Fruit fly (Drosophila melanogaster) whole organism, embryonic: Measurements from ENCODE around the gene CG14221.
A peak's percentile ranks its signal among the peaks of the same experiment; 100 is the strongest.

ENCODE experiments used
- Antp ChIP-seq: fragments of 200-800 bp; sonication (Bioruptor generic); optimal IDR thresholded peaks from 3 replicates; lab custom pipeline; 2016; ENCODE audit warnings: missing biosample characterization, missing genetic modification characterization
- Awh ChIP-seq: fragments of 200-800 bp; sonication (Bioruptor generic); IDR thresholded peaks from 2 replicates; pipeline ENCODE4, ENCODE4 v1.3.6; 2022; ENCODE audit warnings: missing biosample characterization, missing genetic modification characterization
- CG10321 ChIP-seq: fragments of 200-800 bp; sonication (Bioruptor generic); IDR thresholded peaks from 2 replicates; pipeline ENCODE4 v1.3.6; 2022; ENCODE audit warnings: missing biosample characterization, missing genetic modification characterization
- CG14014 ChIP-seq: fragments of 200-800 bp; sonication (Bioruptor generic); IDR thresholded peaks from 2 replicates; pipeline ENCODE4 v1.3.6; 2022; ENCODE audit warnings: missing biosample characterization, missing genetic modification characterization
- CG14965 ChIP-seq: fragments of 200-800 bp; sonication (Bioruptor generic); optimal IDR thresholded peaks from 2 replicates; lab custom pipeline; 2016; ENCODE audit warnings: missing biosample characterization, missing genetic modification characterization, borderline replicate concordance
- CG1832 ChIP-seq: fragments of 200-800 bp; sonication (Bioruptor generic); optimal IDR thresholded peaks from 2 replicates; lab custom pipeline; 2017; ENCODE audit warnings: missing biosample characterization, mild to moderate bottlenecking, missing genetic modification characterization, inconsistent platforms
- CG2116 ChIP-seq: fragments of 200-800 bp; sonication (Bioruptor generic); optimal IDR thresholded peaks from 3 replicates; lab custom pipeline; 2018; ENCODE audit warnings: missing biosample characterization, mild to moderate bottlenecking, missing genetic modification characterization
- CG30020 ChIP-seq: fragments of 200-800 bp; optimal IDR thresholded peaks from 2 replicates; lab custom pipeline; 2019; ENCODE audit warnings: missing biosample characterization, mild to moderate bottlenecking, missing genetic modification characterization, moderate library complexity
- CG33557 ChIP-seq: fragments of 200-800 bp; sonication (Bioruptor generic); optimal IDR thresholded peaks from 2 replicates; lab custom pipeline; 2019; ENCODE audit warnings: missing biosample characterization, mild to moderate bottlenecking, missing genetic modification characterization, moderate library complexity
- CG3995 ChIP-seq: fragments of 200-800 bp; sonication (Bioruptor generic); optimal IDR thresholded peaks from 3 replicates; lab custom pipeline; 2016; ENCODE audit warnings: missing biosample characterization, missing genetic modification characterization
- CG4328 ChIP-seq: fragments of 200-800 bp; sonication (Bioruptor generic); optimal IDR thresholded peaks from 3 replicates; lab custom pipeline; 2017; ENCODE audit warnings: missing biosample characterization, missing genetic modification reagents, missing genetic modification characterization
- CG7839 ChIP-seq: fragments of 200-800 bp; sonication (Bioruptor generic); optimal IDR thresholded peaks from 3 replicates; lab custom pipeline; 2018; ENCODE audit warnings: missing biosample characterization, mild to moderate bottlenecking, missing genetic modification characterization, moderate library complexity
- CG8089 ChIP-seq: fragments of 200-800 bp; sonication (Bioruptor generic); optimal IDR thresholded peaks from 3 replicates; lab custom pipeline; 2016; ENCODE audit warnings: missing biosample characterization, missing genetic modification characterization
- CG9215 ChIP-seq: fragments of 200-800 bp; sonication (Bioruptor generic); IDR thresholded peaks from 2 replicates; pipeline ENCODE4 v1.3.6; 2022; ENCODE audit warnings: missing biosample characterization, missing genetic modification characterization
- CkIIα-i1 ChIP-seq: fragments of 200-800 bp; sonication (Bioruptor generic); IDR thresholded peaks from 2 replicates; pipeline ENCODE4 v1.3.6; 2022; ENCODE audit warnings: missing biosample characterization, missing genetic modification characterization
- CoRest ChIP-seq: fragments of 200-800 bp; sonication (Bioruptor generic); optimal IDR thresholded peaks from 3 replicates; lab custom pipeline; 2018; ENCODE audit warnings: missing biosample characterization, mild to moderate bottlenecking, missing genetic modification characterization, moderate library complexity
- Dp ChIP-seq: fragments of 200-800 bp; sonication (Bioruptor generic); optimal IDR thresholded peaks from 2 replicates; lab custom pipeline; 2018; ENCODE audit warnings: missing biosample characterization, mild to moderate bottlenecking, missing genetic modification characterization, moderate library complexity
- Elba2 ChIP-seq: fragments of 200-800 bp; sonication (Bioruptor generic); optimal IDR thresholded peaks from 3 replicates; lab custom pipeline; 2016; ENCODE audit warnings: missing biosample characterization, missing genetic modification characterization
- Fer1 ChIP-seq: fragments of 200-800 bp; sonication (Bioruptor generic); optimal IDR thresholded peaks from 2 replicates; lab custom pipeline; 2017; ENCODE audit warnings: missing biosample characterization, mild to moderate bottlenecking, missing genetic modification characterization
- H2.0 ChIP-seq: fragments of 200-800 bp; sonication (Bioruptor generic); IDR thresholded peaks from 2 replicates; pipeline ENCODE4 v1.3.6; 2022; ENCODE audit warnings: missing biosample characterization, missing genetic modification characterization
- HLH54F ChIP-seq: fragments of 200-800 bp; sonication (Bioruptor generic); optimal IDR thresholded peaks from 3 replicates; lab custom pipeline; 2016; ENCODE audit warnings: missing biosample characterization, missing genetic modification characterization
- HmgZ ChIP-seq: fragments of 200-800 bp; sonication (Bioruptor generic); optimal IDR thresholded peaks from 2 replicates; lab custom pipeline; 2018; ENCODE audit warnings: missing biosample characterization, mild to moderate bottlenecking, missing genetic modification characterization
- Hsf ChIP-seq: fragments of 200-800 bp; sonication (Bioruptor generic); optimal IDR thresholded peaks from 3 replicates; lab custom pipeline; 2016; ENCODE audit warnings: missing biosample characterization, missing genetic modification characterization
- Kr ChIP-seq: fragments of 200-800 bp; sonication (Bioruptor generic); optimal IDR thresholded peaks from 2 replicates; lab custom pipeline; 2017; ENCODE audit warnings: missing biosample characterization, mild to moderate bottlenecking, missing genetic modification characterization
- MESR4 ChIP-seq: fragments of 200-800 bp; sonication (Bioruptor generic); optimal IDR thresholded peaks from 2 replicates; lab custom pipeline; 2018; ENCODE audit warnings: missing biosample characterization, mild to moderate bottlenecking, missing genetic modification characterization, moderate library complexity
- Sox100B ChIP-seq: fragments of 200-800 bp; sonication (Bioruptor generic); optimal IDR thresholded peaks from 3 replicates; lab custom pipeline; 2018; ENCODE audit warnings: missing biosample characterization, mild to moderate bottlenecking, missing genetic modification characterization
- Sry-β ChIP-seq: fragments of 200-800 bp; sonication (Bioruptor generic); optimal IDR thresholded peaks from 2 replicates; lab custom pipeline; 2018; ENCODE audit warnings: missing biosample characterization, mild to moderate bottlenecking, missing genetic modification characterization, moderate library complexity
- Sry-δ ChIP-seq: fragments of 200-800 bp; sonication (Bioruptor generic); optimal IDR thresholded peaks from 2 replicates; lab custom pipeline; 2016; ENCODE audit warnings: missing biosample characterization, missing genetic modification characterization
- Usf ChIP-seq: fragments of 200-800 bp; sonication (Bioruptor generic); optimal IDR thresholded peaks from 2 replicates; lab custom pipeline; 2017; ENCODE audit warnings: missing genotype, missing biosample characterization, missing genetic modification characterization
- YL-1 ChIP-seq: fragments of 200-800 bp; sonication (Bioruptor generic); optimal IDR thresholded peaks from 3 replicates; lab custom pipeline; 2017; ENCODE audit warnings: missing biosample characterization, mild to moderate bottlenecking, missing genetic modification characterization
- al ChIP-seq: fragments of 200-800 bp; sonication (Bioruptor generic); IDR thresholded peaks from 2 replicates; pipeline ENCODE4 v1.3.6; 2022; ENCODE audit warnings: missing biosample characterization, missing genetic modification characterization
- ato ChIP-seq: fragments of 200-800 bp; sonication (Bioruptor generic); IDR thresholded peaks from 2 replicates; pipeline ENCODE4 v1.3.6; 2022; ENCODE audit warnings: missing biosample characterization, missing genetic modification characterization; ENCODE audit not compliant: partially characterized antibody
- knrl ChIP-seq: fragments of 200-800 bp; sonication (Bioruptor generic); IDR thresholded peaks from 3 replicates; pipeline ENCODE4 v1.3.6; 2022; ENCODE audit warnings: missing biosample characterization, missing genetic modification characterization; ENCODE audit not compliant: partially characterized antibody
- lola ChIP-seq, 3 experiments: fragments of >200 bp in 2 of 3; fragments of 200-800 bp in 1 of 3; sonication (Bioruptor generic) in 1 of 3; optimal IDR thresholded peaks; 2 replicates each; lab custom pipeline; 2017 to 2019; ENCODE audit warnings: missing biosample characterization in 3 of 3, missing genetic modification characterization in 3 of 3, mild to moderate bottlenecking in 1 of 3, moderate library complexity in 1 of 3
- salm ChIP-seq: fragments of 200-800 bp; sonication (Bioruptor generic); optimal IDR thresholded peaks from 2 replicates; lab custom pipeline; 2018; ENCODE audit warnings: missing biosample characterization, mild to moderate bottlenecking, missing genetic modification characterization
- sc ChIP-seq, 3 experiments: fragments of >200 bp in 2 of 3; fragments of 200-800 bp in 1 of 3; sonication (Bioruptor generic) in 1 of 3; optimal IDR thresholded peaks; 2 replicates in 2 of 3; 3 replicates in 1 of 3; lab custom pipeline; 2017; ENCODE audit warnings: mild to moderate bottlenecking in 1 of 3, missing biosample characterization in 1 of 3, missing genetic modification characterization in 1 of 3, missing genetic modification reagents in 1 of 3
- sna ChIP-seq: fragments of 200-800 bp; sonication (Bioruptor generic); IDR thresholded peaks from 2 replicates; pipeline ENCODE4 v1.3.6; 2022; ENCODE audit warnings: missing biosample characterization, missing genetic modification characterization; ENCODE audit not compliant: partially characterized antibody
- sug ChIP-seq: fragments of 200-800 bp; optimal IDR thresholded peaks from 2 replicates; lab custom pipeline; 2019; ENCODE audit warnings: missing biosample characterization, mild to moderate bottlenecking, missing genetic modification characterization, moderate library complexity
- vfl ChIP-seq: fragments of 200-800 bp; sonication (Bioruptor generic); optimal IDR thresholded peaks from 2 replicates; lab custom pipeline; 2016; ENCODE audit warnings: missing biosample characterization, missing genetic modification characterization
- zf30C ChIP-seq: fragments of 200-800 bp; sonication (Bioruptor generic); optimal IDR thresholded peaks from 3 replicates; lab custom pipeline; 2018; ENCODE audit warnings: missing biosample characterization, mild to moderate bottlenecking, missing genetic modification characterization

The CG14221 gene

DNA sequence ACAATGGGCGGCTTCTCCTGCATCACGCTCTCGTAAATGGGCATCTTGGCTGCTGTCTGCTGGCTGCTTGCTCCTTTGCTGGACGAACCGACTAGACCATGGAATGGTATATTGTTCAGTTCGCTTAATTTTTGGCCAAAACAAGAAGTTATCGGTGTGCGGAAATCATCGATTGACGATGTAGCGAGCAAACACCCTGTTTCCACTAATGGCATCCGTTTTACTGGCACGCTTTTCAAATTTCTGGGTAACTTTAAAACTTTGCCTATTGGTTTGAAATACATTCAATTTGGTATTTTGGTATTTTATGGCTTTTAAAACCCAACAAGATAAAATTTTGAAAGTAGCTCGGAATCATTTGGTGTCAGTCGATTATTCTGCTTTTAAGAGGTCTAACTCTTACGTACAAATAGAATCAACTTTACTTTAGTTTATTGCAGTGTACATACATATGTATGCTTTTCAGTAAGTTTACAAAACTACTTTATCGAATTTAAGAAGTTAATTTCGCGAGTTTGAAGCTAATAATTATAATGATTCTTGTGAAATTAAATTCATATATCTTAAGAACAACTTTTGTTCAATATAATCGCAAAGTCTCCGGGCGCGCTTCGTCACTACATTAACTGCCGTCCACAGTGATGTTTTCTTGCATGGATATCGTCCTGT is 25.0 kb upstream of the CG14221 start, which contains the start of gene Arp10 (continued):
- TF ChIP-seq salm (tag; lab: Kevin White, UChicago), result no peak
- peak; percentile 26 for TF ChIP-seq sug (tag; lab: Kevin White, UChicago)
- TF ChIP-seq Sox100B (GFP tag; lab: Kevin White, UChicago), result no peak
- no peak for TF ChIP-seq CG7839 (tag; lab: Kevin White, UChicago)
- no peak for TF ChIP-seq Usf (GFP tag; lab: Kevin White, UChicago)
- no peak for TF ChIP-seq HLH54F (GFP tag; lab: Kevin White, UChicago)
- peak; percentile 56 for TF ChIP-seq Elba2 (GFP tag; lab: Kevin White, UChicago)
- TF ChIP-seq CG14965, result no peak
- TF ChIP-seq Fer1 (GFP tag; lab: Kevin White, UChicago), result peak; percentile 12
- TF ChIP-seq H2.0 (GFP tag; lab: Robert Waterston, UW), result no peak
- TF ChIP-seq YL-1 (GFP tag; lab: Kevin White, UChicago), result peak; percentile 18
- peak; percentile 61 for TF ChIP-seq CG2116 (GFP tag; lab: Kevin White, UChicago)
- TF ChIP-seq CG33557, result peak; percentile 2
- TF ChIP-seq CoRest (tag; lab: Kevin White, UChicago), result peak; percentile 26
- TF ChIP-seq ato (GFP tag; lab: Robert Waterston, UW), result peak; percentile 41; the same call in 1 of the 2 replicates
- TF ChIP-seq CG9215 (GFP tag; lab: Robert Waterston, UW), result no peak
- peak; percentile 57 for TF ChIP-seq Dp (GFP tag; lab: Kevin White, UChicago)
- TF ChIP-seq zf30C (GFP tag; lab: Kevin White, UChicago), result peak; percentile 58
- no peak for TF ChIP-seq CG10321 (GFP tag; lab: Robert Waterston, UW)
- peak; percentile 22 for TF ChIP-seq Hsf (GFP tag; lab: Kevin White, UChicago)
- no peak for TF ChIP-seq CkIIα-i1 (GFP tag; lab: Robert Waterston, UW)
- TF ChIP-seq sna (GFP tag; lab: Robert Waterston, UW), result no peak
- TF ChIP-seq knrl (GFP tag; lab: Robert Waterston, UW), result peak; percentile 46; the same call in 2 of the 3 replicates
- no peak for TF ChIP-seq al (GFP tag; lab: Robert Waterston, UW)
- peak; percentile 50 for TF ChIP-seq HmgZ (tag; lab: Kevin White, UChicago)
- TF ChIP-seq CG1832, result no peak
- TF ChIP-seq CG30020 (tag; lab: Kevin White, UChicago), result peak; percentile 88
- no peak for TF ChIP-seq sc (optimal IDR thresholded peaks at IDR 0.05; lab: Kevin White, UChicago)
- TF ChIP-seq sc (GFP tag; optimal IDR thresholded peaks at IDR 0.05; lab: Kevin White, UChicago), result no peak
- TF ChIP-seq CG14014 (GFP tag; lab: Robert Waterston, UW), result 0 out of 2 replicates have a peak, but pooled peaks have one; percentile 9
- TF ChIP-seq vfl (GFP tag; lab: Kevin White, UChicago), result no peak
- no peak for TF ChIP-seq Awh (GFP tag; lab: Robert Waterston, UW)
- peak; percentile 66 for TF ChIP-seq MESR4
- peak in 2 of 3 experiments; percentile 3 to 81 for TF ChIP-seq lola (GFP tag; optimal IDR thresholded peaks at IDR 0.05; lab: Kevin White, UChicago)
- no peak for TF ChIP-seq CG4328
- no peak for TF ChIP-seq CG8089 (GFP tag; lab: Kevin White, UChicago)
- TF ChIP-seq Sry-δ (GFP tag; lab: Kevin White, UChicago), result peak; percentile 57
- TF ChIP-seq Antp (GFP tag; lab: Kevin White, UChicago), result peak; percentile 0
- peak; percentile 75 for TF ChIP-seq CG3995 (GFP tag; lab: Kevin White, UChicago)
- TF ChIP-seq Kr, result no peak
- peak; percentile 48 for TF ChIP-seq Sry-β (GFP tag; lab: Kevin White, UChicago)
- TF ChIP-seq, all 482 proteins: peak for 100
